Fruit fly (Drosophila melanogaster) whole organism, prepupa: ENCODE measurements around the gene CG15056.
A peak's percentile ranks its signal among the peaks of the same experiment; 100 is the strongest.

Experiments
- CG10669 ChIP-seq: fragments of 200-800 bp; sonication (Bioruptor generic); optimal IDR thresholded peaks from 3 replicates; lab custom pipeline; 2018; ENCODE audit warnings: missing biosample characterization, mild to moderate bottlenecking, missing genetic modification characterization, moderate library complexity
- CG11294 ChIP-seq: fragments of 200-800 bp; sonication (Bioruptor generic); IDR thresholded peaks from 2 replicates; pipeline ENCODE4 v1.3.6; 2022; ENCODE audit warnings: missing biosample characterization, missing genetic modification characterization
- CG11902 ChIP-seq: fragments of 200-800 bp; sonication (Bioruptor generic); optimal IDR thresholded peaks from 3 replicates; lab custom pipeline; 2016; ENCODE audit warnings: missing biosample characterization, missing genetic modification characterization
- CG15336 ChIP-seq: fragments of 200-800 bp; sonication (Bioruptor generic); IDR thresholded peaks from 2 replicates; pipeline ENCODE4 v1.3.6; 2022; ENCODE audit warnings: missing biosample characterization, missing genetic modification characterization
- CG1621 ChIP-seq: fragments of 200-800 bp; sonication (Bioruptor generic); optimal IDR thresholded peaks from 3 replicates; lab custom pipeline; 2018; ENCODE audit warnings: missing biosample characterization, mild to moderate bottlenecking, missing genetic modification characterization
- CG16779 ChIP-seq: fragments of 200-800 bp; sonication (Bioruptor generic); optimal IDR thresholded peaks from 3 replicates; lab custom pipeline; 2017; ENCODE audit warnings: missing biosample characterization, mild to moderate bottlenecking, missing genetic modification characterization
- CG31627 ChIP-seq: fragments of 200-800 bp; sonication (Bioruptor generic); optimal IDR thresholded peaks from 3 replicates; lab custom pipeline; 2016; ENCODE audit warnings: missing biosample characterization, missing genetic modification characterization
- CG32006 ChIP-seq: fragments of 200-800 bp; sonication (Bioruptor generic); optimal IDR thresholded peaks from 3 replicates; lab custom pipeline; 2017; ENCODE audit warnings: missing biosample characterization, mild to moderate bottlenecking, missing genetic modification characterization
- CG3919 ChIP-seq: fragments of 200-800 bp; sonication (Bioruptor generic); optimal IDR thresholded peaks from 3 replicates; lab custom pipeline; 2016; ENCODE audit warnings: missing biosample characterization, missing genetic modification characterization
- CG6163 ChIP-seq: fragments of 200-800 bp; sonication (Bioruptor generic); IDR thresholded peaks from 3 replicates; pipeline ENCODE4 v1.3.6; 2022; ENCODE audit warnings: missing biosample characterization, missing genetic modification characterization
- CG6276 ChIP-seq: fragments of 200-800 bp; sonication (Bioruptor generic); optimal IDR thresholded peaks from 2 replicates; lab custom pipeline; 2017; ENCODE audit warnings: missing biosample characterization, mild to moderate bottlenecking, missing genetic modification characterization
- CG6808 ChIP-seq: fragments of 200-800 bp; sonication (Bioruptor generic); optimal IDR thresholded peaks from 3 replicates; lab custom pipeline; 2017; ENCODE audit warnings: missing biosample characterization, missing genetic modification characterization, mild to moderate bottlenecking, moderate library complexity, missing genetic modification reagents
- CG7368 ChIP-seq: fragments of 200-800 bp; sonication (Bioruptor generic); optimal IDR thresholded peaks from 3 replicates; lab custom pipeline; 2016; ENCODE audit warnings: missing biosample characterization, missing genetic modification characterization
- CG8119 ChIP-seq: fragments of 200-800 bp; sonication (Bioruptor generic); IDR thresholded peaks from 3 replicates; pipeline ENCODE4 v1.3.6; 2022; ENCODE audit warnings: missing biosample characterization, missing genetic modification characterization
- CG8319 ChIP-seq: fragments of 200-800 bp; sonication (Bioruptor generic); optimal IDR thresholded peaks from 3 replicates; lab custom pipeline; 2016; ENCODE audit warnings: missing biosample characterization, missing genetic modification characterization
- CG8632 ChIP-seq: fragments of 200-800 bp; sonication (Bioruptor generic); optimal IDR thresholded peaks from 3 replicates; lab custom pipeline; 2016; ENCODE audit warnings: missing biosample characterization, missing genetic modification characterization
- CG9139 ChIP-seq: fragments of 200-800 bp; sonication (Bioruptor generic); optimal IDR thresholded peaks from 3 replicates; lab custom pipeline; 2017; ENCODE audit warnings: missing biosample characterization, mild to moderate bottlenecking, missing genetic modification characterization
- Eip75B ChIP-seq: fragments of 200-800 bp; sonication (Bioruptor generic); optimal IDR thresholded peaks from 3 replicates; lab custom pipeline; 2016; ENCODE audit warnings: missing biosample characterization, missing genetic modification characterization
- Eip93F ChIP-seq: fragments of 200-800 bp; sonication (Bioruptor generic); optimal IDR thresholded peaks from 2 replicates; lab custom pipeline; 2016; ENCODE audit warnings: missing biosample characterization, mild to moderate bottlenecking, missing genetic modification characterization
- Ets21C ChIP-seq: fragments of 200-800 bp; sonication (Bioruptor generic); optimal IDR thresholded peaks from 3 replicates; lab custom pipeline; 2016; ENCODE audit warnings: missing biosample characterization, missing genetic modification characterization
- Ets96B ChIP-seq: fragments of 200-800 bp; optimal IDR thresholded peaks from 2 replicates; lab custom pipeline; 2019; ENCODE audit warnings: missing biosample characterization, mild to moderate bottlenecking, missing genetic modification characterization, moderate library complexity
- Gug ChIP-seq: fragments of 200-800 bp; sonication (Bioruptor generic); IDR thresholded peaks from 2 replicates; pipeline ENCODE4 v1.3.6; 2022; ENCODE audit warnings: missing biosample characterization, missing genetic modification characterization
- Hr39 ChIP-seq: fragments of 200-800 bp; sonication (Bioruptor generic); optimal IDR thresholded peaks from 2 replicates; lab custom pipeline; 2016; ENCODE audit warnings: missing biosample characterization, missing genetic modification characterization
- Hr4 ChIP-seq: fragments of 200-800 bp; sonication (Bioruptor generic); optimal IDR thresholded peaks from 3 replicates; lab custom pipeline; 2016; ENCODE audit warnings: missing biosample characterization, missing genetic modification characterization
- Lpt ChIP-seq: fragments of 200-800 bp; sonication (Bioruptor generic); optimal IDR thresholded peaks from 3 replicates; lab custom pipeline; 2016; ENCODE audit warnings: missing biosample characterization, missing genetic modification characterization
- Met ChIP-seq: fragments of 200-800 bp; sonication (Bioruptor generic); optimal IDR thresholded peaks from 3 replicates; lab custom pipeline; 2016; ENCODE audit warnings: missing biosample characterization, missing genetic modification characterization
- OdsH ChIP-seq: fragments of 200-800 bp; sonication (Bioruptor generic); optimal IDR thresholded peaks from 3 replicates; lab custom pipeline; 2016; ENCODE audit warnings: missing biosample characterization, missing genetic modification characterization
- Sox15 ChIP-seq: fragments of 200-800 bp; sonication (Bioruptor generic); optimal IDR thresholded peaks from 3 replicates; lab custom pipeline; 2016; ENCODE audit warnings: missing biosample characterization, missing genetic modification characterization
- achi ChIP-seq: fragments of 200-800 bp; sonication (Bioruptor generic); optimal IDR thresholded peaks from 3 replicates; lab custom pipeline; 2016; ENCODE audit warnings: missing biosample characterization, missing genetic modification characterization
- acj6 ChIP-seq: fragments of 200-800 bp; sonication (Bioruptor generic); optimal IDR thresholded peaks from 3 replicates; lab custom pipeline; 2016; ENCODE audit warnings: missing biosample characterization, missing genetic modification characterization
- dac ChIP-seq: fragments of 200-800 bp; sonication (Bioruptor generic); optimal IDR thresholded peaks from 2 replicates; lab custom pipeline; 2017; ENCODE audit warnings: missing biosample characterization, mild to moderate bottlenecking, missing genetic modification characterization
- eg ChIP-seq: fragments of 200-800 bp; sonication (Bioruptor generic); IDR thresholded peaks from 3 replicates; pipeline ENCODE4 v1.3.6; 2022; ENCODE audit warnings: missing biosample characterization, missing genetic modification characterization
- esn ChIP-seq: fragments of 200-800 bp; sonication (Bioruptor generic); optimal IDR thresholded peaks from 2 replicates; lab custom pipeline; 2016; ENCODE audit warnings: missing biosample characterization, mild to moderate bottlenecking, missing genetic modification characterization, moderate library complexity
- fd59A ChIP-seq: fragments of 200-800 bp; sonication (Bioruptor generic); optimal IDR thresholded peaks from 2 replicates; lab custom pipeline; 2017; ENCODE audit warnings: missing biosample characterization, mild to moderate bottlenecking, missing genetic modification characterization, missing genetic modification reagents
- fd85E ChIP-seq: fragments of 200-800 bp; sonication (Bioruptor generic); optimal IDR thresholded peaks from 3 replicates; lab custom pipeline; 2016; ENCODE audit warnings: missing biosample characterization, missing genetic modification characterization
- lz ChIP-seq: fragments of 200-800 bp; sonication (Bioruptor generic); optimal IDR thresholded peaks from 3 replicates; lab custom pipeline; 2016; ENCODE audit warnings: missing biosample characterization, missing genetic modification characterization
- net ChIP-seq: fragments of 200-800 bp; sonication (Bioruptor generic); optimal IDR thresholded peaks from 3 replicates; lab custom pipeline; 2016; ENCODE audit warnings: missing biosample characterization, missing genetic modification characterization
- pdm3 ChIP-seq: fragments of 200-800 bp; sonication (Bioruptor generic); optimal IDR thresholded peaks from 3 replicates; lab custom pipeline; 2016; ENCODE audit warnings: missing biosample characterization, missing genetic modification characterization
- spab ChIP-seq: fragments of 200-800 bp; sonication (Bioruptor generic); optimal IDR thresholded peaks from 2 replicates; lab custom pipeline; 2017; ENCODE audit warnings: missing biosample characterization, mild to moderate bottlenecking, missing genetic modification characterization, missing genetic modification reagents
- ss ChIP-seq, 2 experiments: fragments of 200-800 bp; sonication (Bioruptor generic); optimal IDR thresholded peaks; 2 replicates in 1 of 2; 3 replicates in 1 of 2; lab custom pipeline; 2017 to 2018; ENCODE audit warnings: mild to moderate bottlenecking in 2 of 2, missing biosample characterization in 2 of 2, missing genetic modification characterization in 2 of 2, moderate library complexity in 1 of 2
- svp ChIP-seq: fragments of 200-800 bp; sonication (Bioruptor generic); peaks from one replicate; lab custom pipeline; 2016; ENCODE audit warnings: missing biosample characterization, missing genetic modification characterization

CG15056 gene

DNA sequence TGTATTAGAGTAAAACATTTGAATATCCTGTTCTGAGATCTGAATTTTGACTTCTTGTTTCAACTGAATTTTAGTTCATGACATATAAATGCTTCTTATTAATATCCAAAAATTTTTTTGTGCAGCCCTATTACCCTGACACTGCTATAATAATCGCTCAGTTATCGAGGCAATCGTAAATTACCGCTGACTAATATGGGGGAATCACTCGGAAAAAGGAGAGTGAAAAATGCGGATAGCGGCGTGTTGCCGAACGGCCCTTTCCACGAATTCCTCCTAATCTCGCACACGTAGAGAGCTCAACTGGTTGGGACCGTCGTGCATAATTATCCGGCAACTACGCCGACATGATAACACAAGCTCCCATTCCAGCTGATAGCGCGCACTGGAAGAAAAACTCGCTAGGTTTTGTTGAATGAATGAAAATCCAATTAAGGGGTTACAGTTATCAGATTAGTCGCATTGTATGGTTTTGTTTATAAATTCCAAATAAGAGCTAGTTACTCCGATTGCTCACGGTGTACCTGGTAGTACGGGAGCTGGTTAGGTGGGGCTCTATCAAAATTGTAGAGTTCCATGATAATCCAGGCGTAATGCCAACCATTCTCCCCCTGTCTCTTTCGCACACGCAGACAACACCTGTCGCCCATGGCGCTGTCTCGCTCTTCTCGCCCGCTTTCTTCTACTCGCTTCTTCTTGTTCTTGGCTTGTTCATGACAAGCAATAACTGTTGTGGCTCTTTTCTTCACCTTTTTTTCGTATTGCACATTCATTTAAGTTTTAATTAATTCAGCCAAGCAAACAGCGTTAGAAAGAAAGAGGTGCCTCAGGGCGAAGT is 47.2 kb upstream of the CG15056 start (continued):
- TF ChIP-seq CG9139 (GFP tag; lab: Kevin White, UChicago): no peak
- TF ChIP-seq Eip93F: no peak
- peak; percentile 2 for TF ChIP-seq Eip75B (GFP tag; lab: Kevin White, UChicago)
- peak; percentile 72 for TF ChIP-seq CG32006
- TF ChIP-seq Met (GFP tag; lab: Kevin White, UChicago): peak; percentile 23
- TF ChIP-seq CG6276 (GFP tag; lab: Kevin White, UChicago): peak; percentile 37
- TF ChIP-seq fd59A (GFP tag; lab: Kevin White, UChicago): peak; percentile 31
- peak; percentile 7 for TF ChIP-seq Hr4 (GFP tag; lab: Kevin White, UChicago)
- TF ChIP-seq Lpt: no peak
- peak; percentile 86 for TF ChIP-seq eg (GFP tag; lab: Robert Waterston, UW)
- TF ChIP-seq pdm3: peak; percentile 39
- no peak for TF ChIP-seq Ets21C
- peak; percentile 39 for TF ChIP-seq CG11902 (GFP tag; lab: Kevin White, UChicago)
- peak; percentile 32 for TF ChIP-seq Sox15 (GFP tag; lab: Kevin White, UChicago)
- TF ChIP-seq esn (GFP tag; lab: Kevin White, UChicago): peak; percentile 47
- no peak for TF ChIP-seq CG6808 (GFP tag; lab: Kevin White, UChicago)
- no peak for TF ChIP-seq CG8319 (GFP tag; lab: Kevin White, UChicago)
- TF ChIP-seq fd85E (GFP tag; lab: Kevin White, UChicago): no peak
- TF ChIP-seq achi (GFP tag; lab: Kevin White, UChicago): peak; percentile 42
- no peak for TF ChIP-seq ss (GFP tag; optimal IDR thresholded peaks at IDR 0.05; lab: Kevin White, UChicago)
- TF ChIP-seq svp (GFP tag; lab: Kevin White, UChicago): peak; percentile 88
- TF ChIP-seq CG7368 (GFP tag; lab: Kevin White, UChicago): peak; percentile 19
- TF ChIP-seq CG8119: peak; percentile 57

DNA sequence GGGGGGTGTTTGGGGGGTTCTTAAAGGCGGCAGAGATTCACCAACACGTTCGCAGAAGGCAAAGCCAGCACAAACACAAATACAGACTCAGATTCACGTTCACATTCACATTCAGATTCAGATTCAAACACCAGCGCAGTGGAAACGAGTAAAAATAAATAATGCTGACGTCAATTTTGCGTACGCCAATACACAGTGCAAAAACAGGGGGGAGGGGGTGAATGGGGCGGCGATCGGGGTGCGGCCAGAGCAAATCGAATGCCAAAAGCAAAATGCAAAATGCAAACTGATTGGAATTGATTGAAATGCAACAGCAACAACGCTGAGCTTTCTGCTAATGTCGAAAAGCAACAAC is 46.6 kb upstream of the CG15056 start:
- TF ChIP-seq Sox15 (GFP tag; lab: Kevin White, UChicago): no peak
- no peak for TF ChIP-seq lz (GFP tag; lab: Kevin White, UChicago)
- peak; percentile 54; the same call in 1 of the 3 replicates for TF ChIP-seq eg (GFP tag; lab: Robert Waterston, UW)
- TF ChIP-seq dac (GFP tag; lab: Kevin White, UChicago): no peak
- TF ChIP-seq CG8119: peak; percentile 25; the same call in 1 of the 3 replicates
- no peak for TF ChIP-seq CG10669 (GFP tag; lab: Kevin White, UChicago)
- peak; percentile 55; the same call in 1 of the 3 replicates for TF ChIP-seq CG6163 (GFP tag; lab: Robert Waterston, UW)
- TF ChIP-seq CG16779 (tag; lab: Kevin White, UChicago): peak; percentile 10
- TF ChIP-seq CG15336 (GFP tag; lab: Robert Waterston, UW): 0 out of 2 replicates have a peak, but pooled peaks have one; percentile 10
- no peak for TF ChIP-seq spab (GFP tag; lab: Kevin White, UChicago)
- TF ChIP-seq Gug (GFP tag; lab: Robert Waterston, UW): peak; percentile 10; the same call in 1 of the 2 replicates
- TF ChIP-seq ss (GFP tag; optimal IDR thresholded peaks at IDR 0.05; lab: Kevin White, UChicago): peak in 1 of 2 experiments; percentile 14
- peak; percentile 30 for TF ChIP-seq CG6276 (GFP tag; lab: Kevin White, UChicago)

DNA sequence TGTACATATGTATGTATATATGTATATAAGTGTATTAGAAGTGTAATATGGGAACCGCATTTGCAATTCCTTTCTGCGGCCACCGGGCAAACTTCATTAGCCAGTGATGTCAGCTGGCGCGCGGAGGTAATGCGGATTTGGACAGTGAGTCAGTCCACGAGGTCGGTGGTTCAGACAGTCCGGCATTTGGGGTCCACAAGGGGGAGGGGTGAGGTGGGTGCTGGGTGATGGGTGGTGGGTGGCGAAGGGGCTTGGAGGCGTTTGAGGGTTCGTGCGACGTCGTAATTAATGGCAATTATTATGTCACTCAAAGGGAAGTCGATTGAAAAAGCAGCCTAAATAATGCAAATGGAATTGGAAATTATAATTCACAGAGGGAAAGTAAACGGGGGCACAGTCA is 45.4 kb upstream of the CG15056 start:
- no peak for TF ChIP-seq CG1621 (tag; lab: Kevin White, UChicago)
- no peak for TF ChIP-seq CG11294 (GFP tag; lab: Robert Waterston, UW)
- TF ChIP-seq OdsH: no peak
- TF ChIP-seq acj6: no peak
- no peak for TF ChIP-seq fd85E (GFP tag; lab: Kevin White, UChicago)
- no peak for TF ChIP-seq Eip93F
- TF ChIP-seq CG8632 (GFP tag; lab: Kevin White, UChicago): no peak
- no peak for TF ChIP-seq CG8119
- no peak for TF ChIP-seq dac (GFP tag; lab: Kevin White, UChicago)
- no peak for TF ChIP-seq net (GFP tag; lab: Kevin White, UChicago)
- no peak for TF ChIP-seq svp (GFP tag; lab: Kevin White, UChicago)
- no peak for TF ChIP-seq Ets21C
- no peak for TF ChIP-seq CG31627
- no peak for TF ChIP-seq Hr4 (GFP tag; lab: Kevin White, UChicago)
- TF ChIP-seq Gug (GFP tag; lab: Robert Waterston, UW): no peak
- no peak for TF ChIP-seq eg (GFP tag; lab: Robert Waterston, UW)
- TF ChIP-seq CG3919 (GFP tag; lab: Kevin White, UChicago): no peak
- TF ChIP-seq Ets96B: no peak
- no peak for TF ChIP-seq Hr39 (GFP tag; lab: Kevin White, UChicago)
